Worm (Caenorhabditis elegans) whole organism, midembryonic: ENCODE data around the gene mod-1.

Source experiments
- flt-1 ChIP-seq: fragments of 200-800 bp; sonication (Bioruptor generic); IDR thresholded peaks from 2 replicates; pipeline ENCODE4 v1.3.6; 2022; ENCODE audit warnings: missing genetic modification characterization, missing compliant biosample characterization
- klf-2 ChIP-seq: fragments of 200-800 bp; sonication (Bioruptor generic); conservative IDR thresholded peaks from 2 replicates; pipeline ENCODE4 v1.3.6; 2022; ENCODE audit warnings: missing genetic modification reagents, missing genetic modification characterization, missing compliant biosample characterization
- med-1 ChIP-seq: sonication (generic microtip); optimal IDR thresholded peaks from 2 replicates; lab custom pipeline; 2017; ENCODE audit warnings: missing genetic modification characterization, mild to moderate bottlenecking, missing compliant biosample characterization, antibody characterized with exemption, missing genetic modification reagents; ENCODE audit not compliant: insufficient read depth
- ref-1 ChIP-seq: fragments of 200-800 bp; sonication (Bioruptor generic); conservative IDR thresholded peaks from 2 replicates; pipeline ENCODE4 v1.3.6; 2022; ENCODE audit warnings: missing genetic modification reagents, missing genetic modification characterization, missing compliant biosample characterization
- tab-1 ChIP-seq: fragments of 200-800 bp; sonication (Bioruptor generic); IDR thresholded peaks from 2 replicates; pipeline ENCODE4 v1.3.6; 2022; ENCODE audit warnings: missing genetic modification characterization, missing compliant biosample characterization

ce11 chrV:8937476-8938249 is 23.8 kb upstream of the mod-1 start:
- TF ChIP-seq ref-1 (GFP tag; lab: Robert Waterston, UW) (no peak), flt-1 (GFP tag; lab: Robert Waterston, UW) (no peak), klf-2 (GFP tag; lab: Robert Waterston, UW) (no peak), tab-1 (GFP tag; lab: Robert Waterston, UW) (no peak), med-1 (GFP tag; lab: Kevin White, UChicago) (no peak)
